Fruit fly (Drosophila melanogaster) whole organism, embryonic: ENCODE data around the gene CG31104.

Experiments used
- CG13287 ChIP-seq: fragments of 200-800 bp; sonication (Bioruptor generic); IDR thresholded peaks from 2 replicates; pipeline ENCODE4 v1.3.6; 2022; ENCODE audit warnings: missing biosample characterization, missing genetic modification characterization; ENCODE audit not compliant: partially characterized antibody
- ato ChIP-seq: fragments of 200-800 bp; sonication (Bioruptor generic); IDR thresholded peaks from 2 replicates; pipeline ENCODE4 v1.3.6; 2022; ENCODE audit warnings: missing biosample characterization, missing genetic modification characterization; ENCODE audit not compliant: partially characterized antibody
- btn ChIP-seq: fragments of 200-800 bp; sonication (Bioruptor generic); optimal IDR thresholded peaks from 2 replicates; lab custom pipeline; 2016; ENCODE audit warnings: missing biosample characterization, missing genetic modification characterization
- dysf ChIP-seq: fragments of 200-800 bp; sonication (Bioruptor generic); IDR thresholded peaks from 3 replicates; pipeline ENCODE4 v1.3.6; 2022; ENCODE audit warnings: missing biosample characterization, missing genetic modification characterization
- ham ChIP-seq: fragments of 200-800 bp; sonication (Bioruptor generic); IDR thresholded peaks from 2 replicates; pipeline ENCODE4 v1.3.6; 2022; ENCODE audit warnings: missing biosample characterization, missing genetic modification characterization

- TF ChIP-seq ato (GFP tag; lab: Robert Waterston, UW) (no peak), dysf (no peak), ham (no peak), CG13287 (GFP tag; lab: Robert Waterston, UW) (no peak), btn (GFP tag; lab: Kevin White, UChicago) (no peak)
Measured at dm6 chr3R:25320898-25321297, 35.6 kb downstream of the CG31104 start.
